Fruit fly (Drosophila melanogaster): ENCODE data around the gene CG2983.
A peak's percentile ranks its signal among the peaks of the same experiment; 100 is the strongest.

The CG2983 gene

DNA sequence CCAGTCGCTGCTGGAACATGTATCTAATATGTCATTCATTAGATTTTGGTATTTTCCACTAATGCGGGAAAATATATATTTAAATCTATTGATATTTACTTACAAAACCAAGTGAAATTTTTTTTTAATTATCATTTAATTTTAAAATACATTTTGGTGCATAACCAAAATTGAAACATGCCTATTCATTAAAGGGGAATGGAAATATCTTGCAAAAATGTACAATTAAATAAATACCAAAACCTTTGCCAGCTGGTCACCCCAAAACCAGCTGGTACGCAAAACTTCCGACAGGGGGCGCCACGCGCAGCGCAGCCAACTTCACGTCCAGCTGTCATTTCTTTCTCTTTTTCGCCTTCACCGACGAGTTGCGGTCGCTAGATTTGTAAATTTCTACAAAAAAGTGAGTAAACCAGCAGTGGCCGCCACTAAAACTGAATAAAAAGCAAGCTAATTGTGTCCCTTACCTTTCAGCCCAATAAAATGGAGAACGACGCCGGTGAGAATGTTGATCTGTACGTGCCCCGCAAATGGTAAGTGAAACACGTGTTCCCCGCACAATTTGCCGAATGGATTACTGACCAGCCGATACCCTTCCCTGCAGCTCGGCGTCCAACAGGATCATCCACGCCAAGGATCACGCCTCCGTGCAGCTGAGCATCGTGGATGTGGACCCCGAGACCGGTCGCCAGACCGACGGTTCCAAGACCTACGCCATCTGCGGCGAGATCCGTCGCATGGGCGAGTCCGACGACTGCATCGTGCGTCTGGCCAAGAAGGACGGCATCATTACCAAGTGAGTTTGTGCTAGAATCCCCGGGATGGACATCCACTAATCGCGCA, 8.6 kb downstream of the CG2983 start, which contains the start of the genes CG3104 and RpS21 (continued):
- TF ChIP-seq usp (GFP tag; optimal IDR thresholded peaks at IDR 0.05) = no peak
- peak; percentile 80 for TF ChIP-seq Asciz (GFP tag; optimal IDR thresholded peaks at IDR 0.05)
- TF ChIP-seq CG3847 (GFP tag; IDR thresholded peaks at IDR 0.05) = peak; percentile 92
- peak; percentile 90 for TF ChIP-seq sisA (GFP tag; IDR thresholded peaks at IDR 0.05)
- TF ChIP-seq CoRest (tag; optimal IDR thresholded peaks at IDR 0.05) = peak; percentile 84
- peak; percentile 82 for TF ChIP-seq CG17829 (tag; optimal IDR thresholded peaks at IDR 0.05)
- TF ChIP-seq toy (GFP tag; IDR thresholded peaks at IDR 0.05) = peak; percentile 80; the same call in 1 of the 2 replicates
- TF ChIP-seq CG17912 (GFP tag; optimal IDR thresholded peaks at IDR 0.05) = peak; percentile 92
- TF ChIP-seq ftz-f1 (GFP tag; optimal IDR thresholded peaks at IDR 0.05) = peak; percentile 35
- TF ChIP-seq Nf-YB (GFP tag; optimal IDR thresholded peaks at IDR 0.05) = peak; percentile 65
- TF ChIP-seq ham (GFP tag; IDR thresholded peaks at IDR 0.05) = peak; percentile 72; the same call in 1 of the 2 replicates
- TF ChIP-seq grau (tag; optimal IDR thresholded peaks at IDR 0.05) = peak; percentile 78
- TF ChIP-seq Optix (GFP tag; IDR thresholded peaks at IDR 0.05) = peak; percentile 82
- TF ChIP-seq sug (tag; optimal IDR thresholded peaks at IDR 0.05) = peak; percentile 86
- TF ChIP-seq lab (GFP tag; optimal IDR thresholded peaks at IDR 0.05) = peak; percentile 95
- peak; percentile 57 for TF ChIP-seq PHDP (tag; optimal IDR thresholded peaks at IDR 0.05)
- TF ChIP-seq CG7928 (GFP tag; optimal IDR thresholded peaks at IDR 0.05) = peak; percentile 68
- TF ChIP-seq CG12104 (GFP tag; optimal IDR thresholded peaks at IDR 0.05) = peak; percentile 87
- TF ChIP-seq CG3407 (GFP tag; optimal IDR thresholded peaks at IDR 0.05) = peak; percentile 81
- peak; percentile 92 for TF ChIP-seq CG4617 (GFP tag; optimal IDR thresholded peaks at IDR 0.05; ENCODE audit: borderline replicate concordance)
- TF ChIP-seq CG11085 (GFP tag; IDR thresholded peaks at IDR 0.05) = peak; percentile 95
- TF ChIP-seq CG11723 (GFP tag; optimal IDR thresholded peaks at IDR 0.05) = peak; percentile 88
- TF ChIP-seq CG2129 (GFP tag; IDR thresholded peaks at IDR 0.05; ENCODE audit: partially characterized antibody) = no peak
- TF ChIP-seq CG1602 (GFP tag; optimal IDR thresholded peaks at IDR 0.05) = peak; percentile 72
- peak; percentile 92 for TF ChIP-seq CG17328 (GFP tag; IDR thresholded peaks at IDR 0.05)
- peak; percentile 38 for TF ChIP-seq CG12769 (tag; optimal IDR thresholded peaks at IDR 0.05)
- TF ChIP-seq CG2712 (tag; optimal IDR thresholded peaks at IDR 0.05) = peak; percentile 83
- peak; percentile 74 for TF ChIP-seq CG10959 (GFP tag; IDR thresholded peaks at IDR 0.05)
- TF ChIP-seq tin (GFP tag; optimal IDR thresholded peaks at IDR 0.05) = peak; percentile 85
- peak; percentile 46 for TF ChIP-seq CG2202 (tag; optimal IDR thresholded peaks at IDR 0.05)
- TF ChIP-seq amos (GFP tag; IDR thresholded peaks at IDR 0.05; ENCODE audit: partially characterized antibody) = peak; percentile 17; the same call in 1 of the 2 replicates
- peak; percentile 31 for TF ChIP-seq Tbp (GFP tag; optimal IDR thresholded peaks at IDR 0.05)
- peak; percentile 72 for TF ChIP-seq CG4820 (GFP tag; optimal IDR thresholded peaks at IDR 0.05)
- peak; percentile 47 for TF ChIP-seq CG7271 (tag; optimal IDR thresholded peaks at IDR 0.05)
- peak; percentile 68 for TF ChIP-seq CG6272 (GFP tag; IDR thresholded peaks at IDR 0.05)
- peak; percentile 63; the same call in 1 of the 2 replicates for TF ChIP-seq CG32767 (GFP tag; IDR thresholded peaks at IDR 0.05)
- peak; percentile 92 for TF ChIP-seq Mrtf (GFP tag; IDR thresholded peaks at IDR 0.05)
- TF ChIP-seq CG4360 (GFP tag; IDR thresholded peaks at IDR 0.05) = peak; percentile 62
- peak; percentile 34 for TF ChIP-seq CG18011 (GFP tag; optimal IDR thresholded peaks at IDR 0.05)
- peak; percentile 91 for TF ChIP-seq CG14710 (tag; optimal IDR thresholded peaks at IDR 0.05)
- peak; percentile 82 for TF ChIP-seq lmd (GFP tag; IDR thresholded peaks at IDR 0.05)
- peak; percentile 86 for TF ChIP-seq nmo (GFP tag; optimal IDR thresholded peaks at IDR 0.05)
- TF ChIP-seq Chrac-16 (GFP tag; optimal IDR thresholded peaks at IDR 0.05) = peak; percentile 61
- peak; percentile 63 for TF ChIP-seq cwo (GFP tag; optimal IDR thresholded peaks at IDR 0.05)
- peak; percentile 98 for TF ChIP-seq Ets97D (GFP tag; optimal IDR thresholded peaks at IDR 0.05)
- peak; percentile 84 for TF ChIP-seq eyg (GFP tag; optimal IDR thresholded peaks at IDR 0.05)
- 0 out of 2 replicates have a peak, but pooled peaks have one; percentile 22 for TF ChIP-seq Drgx (GFP tag; IDR thresholded peaks at IDR 0.05)
- peak; percentile 46 for TF ChIP-seq CG6254 (GFP tag; optimal IDR thresholded peaks at IDR 0.05)

Data from whole organism, embryonic.